Fruit fly (Drosophila melanogaster) whole organism, pupa: Measurements from ENCODE around the gene CG31681.
A peak's percentile ranks its signal among the peaks of the same experiment; 100 is the strongest.

Experiments used
- CG10348 ChIP-seq: fragments of 200-800 bp; sonication (Bioruptor generic); IDR thresholded peaks from 2 replicates; pipeline ENCODE4 v1.3.6; 2022; ENCODE audit warnings: missing biosample characterization, missing genetic modification characterization
- CG13204 ChIP-seq: fragments of 200-800 bp; sonication (Bioruptor generic); optimal IDR thresholded peaks from 2 replicates; lab custom pipeline; 2018; ENCODE audit warnings: missing biosample characterization, mild to moderate bottlenecking, missing genetic modification characterization, moderate library complexity
- CG14655 ChIP-seq: fragments of 200-800 bp; sonication (Bioruptor generic); optimal IDR thresholded peaks from 3 replicates; lab custom pipeline; 2017; ENCODE audit warnings: mild to moderate bottlenecking, missing biosample characterization, missing genetic modification reagents, missing genetic modification characterization
- CG17806 ChIP-seq: fragments of 200-800 bp; sonication (Bioruptor generic); optimal IDR thresholded peaks from 2 replicates; lab custom pipeline; 2018; ENCODE audit warnings: missing biosample characterization, mild to moderate bottlenecking, missing genetic modification characterization, moderate library complexity
- CG32121 ChIP-seq: fragments of 200-800 bp; sonication (Bioruptor generic); IDR thresholded peaks from 2 replicates; pipeline ENCODE4 v1.3.6; 2022; ENCODE audit warnings: missing biosample characterization, missing genetic modification characterization
- CG4496 ChIP-seq: fragments of 200-800 bp; sonication (Bioruptor generic); IDR thresholded peaks from 3 replicates; pipeline ENCODE4 v1.3.6; 2022; ENCODE audit warnings: missing biosample characterization, missing genetic modification characterization
- CG9948 ChIP-seq: fragments of 200-800 bp; sonication (Bioruptor generic); optimal IDR thresholded peaks from 2 replicates; lab custom pipeline; 2018; ENCODE audit warnings: missing biosample characterization, mild to moderate bottlenecking, missing genetic modification characterization, moderate library complexity
- D1 ChIP-seq: fragments of 200-800 bp; sonication (Bioruptor generic); optimal IDR thresholded peaks from 2 replicates; lab custom pipeline; 2018; ENCODE audit warnings: missing biosample characterization, mild to moderate bottlenecking, missing genetic modification characterization, moderate library complexity
- EcR ChIP-seq: fragments of 200-800 bp; sonication (Bioruptor generic); optimal IDR thresholded peaks from 3 replicates; lab custom pipeline; 2019; ENCODE audit warnings: missing biosample characterization, missing genetic modification characterization, mild to moderate bottlenecking, moderate library complexity, missing genetic modification reagents
- Pif1A ChIP-seq: fragments of 200-800 bp; sonication (Bioruptor generic); optimal IDR thresholded peaks from 3 replicates; lab custom pipeline; 2016; ENCODE audit warnings: missing biosample characterization, missing genetic modification characterization
- rn ChIP-seq: fragments of 200-800 bp; sonication (Bioruptor generic); IDR thresholded peaks from 2 replicates; pipeline ENCODE4 v1.3.6; 2022; ENCODE audit warnings: missing biosample characterization, missing genetic modification characterization

dm6 chr2L:2242139-2242538 is 44.5 kb downstream of the CG31681 start, which contains the start of gene CG4267:
- TF ChIP-seq CG14655 (GFP tag; lab: Kevin White, UChicago) (no peak), CG17806 (tag; lab: Kevin White, UChicago) (no peak), EcR (peak; percentile 74), rn (no peak), CG10348 (GFP tag; lab: Robert Waterston, UW) (0 out of 2 replicates have a peak, but pooled peaks have one; percentile 23), CG9948 (tag; lab: Kevin White, UChicago) (no peak), CG32121 (GFP tag; lab: Robert Waterston, UW) (0 out of 2 replicates have a peak, but pooled peaks have one; percentile 12), Pif1A (GFP tag; lab: Kevin White, UChicago) (no peak), CG4496 (GFP tag; lab: Robert Waterston, UW) (peak; percentile 67), D1 (tag; lab: Kevin White, UChicago) (no peak), CG13204 (no peak)
